Worm (Caenorhabditis elegans) whole organism, L2 larva: ENCODE data around the gene F19B6.10.
"Not testable (repeated sequence)": the region's sequence is repeated elsewhere in the genome, so short reads cannot be mapped to it uniquely, and the experiment has no call there.

Source experiments
- C34F6.9 ChIP-seq: fragments of 150-350 bp; optimal IDR thresholded peaks from 2 replicates; lab custom pipeline; 2014; ENCODE audit warnings: missing biosample characterization, missing genetic modification characterization
- F13H6.1 ChIP-seq: sonication (generic microtip); optimal IDR thresholded peaks from 2 replicates; lab custom pipeline; 2016; ENCODE audit warnings: missing genetic modification characterization, missing compliant biosample characterization
- ZK546.5 ChIP-seq: sonication (generic microtip); optimal IDR thresholded peaks from 2 replicates; lab custom pipeline; 2017; ENCODE audit warnings: missing biosample characterization, missing genetic modification characterization
- alr-1 ChIP-seq: fragments of 150-350 bp; optimal IDR thresholded peaks from 2 replicates; lab custom pipeline; 2014; ENCODE audit warnings: missing biosample characterization, missing genetic modification characterization
- ama-1 ChIP-seq: fragments of 150-350 bp; optimal IDR thresholded peaks from 2 replicates; lab custom pipeline; 2018; ENCODE audit warnings: inconsistent platforms
- blmp-1 ChIP-seq: sonication (generic microtip); optimal IDR thresholded peaks from 2 replicates; lab custom pipeline; 2017; ENCODE audit warnings: missing genetic modification characterization, mild to moderate bottlenecking, missing compliant biosample characterization, antibody characterized with exemption, moderate library complexity; ENCODE audit not compliant: insufficient read depth
- ceh-16 ChIP-seq: fragments of 150-350 bp; optimal IDR thresholded peaks from 2 replicates; lab custom pipeline; 2014; ENCODE audit warnings: missing biosample characterization, missing genetic modification characterization
- dmd-4 ChIP-seq: sonication (generic microtip); optimal IDR thresholded peaks from 2 replicates; lab custom pipeline; 2017; ENCODE audit warnings: missing biosample characterization, missing genetic modification characterization
- elt-1 ChIP-seq: fragments of 150-350 bp; optimal IDR thresholded peaks from 2 replicates; lab custom pipeline; 2014; ENCODE audit warnings: missing biosample characterization, missing genetic modification characterization
- elt-3 ChIP-seq: sonication (generic microtip); optimal IDR thresholded peaks from 2 replicates; lab custom pipeline; 2017; ENCODE audit warnings: missing biosample characterization, missing genetic modification characterization
- fos-1 ChIP-seq: fragments of 150-350 bp; optimal IDR thresholded peaks from 2 replicates; lab custom pipeline; 2014; ENCODE audit warnings: missing biosample characterization, missing genetic modification characterization
- gmeb-1 ChIP-seq: fragments of 150-350 bp; optimal IDR thresholded peaks from 2 replicates; lab custom pipeline; 2014; ENCODE audit warnings: missing biosample characterization, missing genetic modification characterization
- lin-11 ChIP-seq: fragments of 150-350 bp; sonication (generic microtip); optimal IDR thresholded peaks from 2 replicates; lab custom pipeline; 2014; ENCODE audit warnings: missing biosample characterization, missing genetic modification characterization, inconsistent platforms, mixed read lengths
- lin-13 ChIP-seq: fragments of 150-350 bp; optimal IDR thresholded peaks from 2 replicates; lab custom pipeline; 2014; ENCODE audit warnings: missing biosample characterization, missing genetic modification reagents, missing genetic modification characterization
- lsy-2 ChIP-seq, 2 experiments: fragments of 150-350 bp in 1 of 2; sonication (generic microtip) in 1 of 2; optimal IDR thresholded peaks; 2 replicates each; lab custom pipeline; 2014 to 2017; ENCODE audit warnings: missing biosample characterization in 2 of 2, missing genetic modification characterization in 2 of 2
- mab-5 ChIP-seq: fragments of 150-350 bp; optimal IDR thresholded peaks from 2 replicates; lab custom pipeline; 2014; ENCODE audit warnings: missing biosample characterization, missing genetic modification characterization
- nhr-10 ChIP-seq: sonication (generic microtip); optimal IDR thresholded peaks from 2 replicates; lab custom pipeline; 2017; ENCODE audit warnings: missing biosample characterization, missing genetic modification characterization
- nhr-11 ChIP-seq: fragments of 150-350 bp; optimal IDR thresholded peaks from 2 replicates; lab custom pipeline; 2014; ENCODE audit warnings: missing biosample characterization, missing genetic modification characterization
- nhr-12 ChIP-seq: fragments of 150-350 bp; optimal IDR thresholded peaks from 2 replicates; lab custom pipeline; 2014; ENCODE audit warnings: missing biosample characterization, missing genetic modification characterization
- nhr-129 ChIP-seq: fragments of 150-350 bp; optimal IDR thresholded peaks from 2 replicates; lab custom pipeline; 2014; ENCODE audit warnings: missing biosample characterization, missing genetic modification characterization
- nhr-21 ChIP-seq: fragments of 150-350 bp; optimal IDR thresholded peaks from 2 replicates; lab custom pipeline; 2014; ENCODE audit warnings: missing biosample characterization, missing genetic modification characterization
- nhr-23 ChIP-seq: fragments of 150-350 bp; optimal IDR thresholded peaks from 2 replicates; lab custom pipeline; 2014; ENCODE audit warnings: missing biosample characterization, missing genetic modification reagents, missing genetic modification characterization
- nhr-237 ChIP-seq: fragments of 150-350 bp; optimal IDR thresholded peaks from 2 replicates; lab custom pipeline; 2014; ENCODE audit warnings: missing biosample characterization, missing genetic modification characterization
- nhr-25 ChIP-seq: fragments of 150-350 bp; sonication (generic microtip); optimal IDR thresholded peaks from 3 replicates; lab custom pipeline; 2014; ENCODE audit warnings: missing biosample characterization, missing genetic modification characterization
- nhr-6 ChIP-seq: fragments of 150-350 bp; optimal IDR thresholded peaks from 2 replicates; lab custom pipeline; 2014; ENCODE audit warnings: missing biosample characterization, missing genetic modification characterization
- nhr-77 ChIP-seq: fragments of 150-350 bp; optimal IDR thresholded peaks from 2 replicates; lab custom pipeline; 2014; ENCODE audit warnings: missing biosample characterization, missing genetic modification characterization
- peb-1 ChIP-seq: fragments of 150-350 bp; optimal IDR thresholded peaks from 2 replicates; lab custom pipeline; 2014; ENCODE audit warnings: missing biosample characterization, missing genetic modification characterization
- sem-4 ChIP-seq: fragments of 150-350 bp; optimal IDR thresholded peaks from 2 replicates; lab custom pipeline; 2014; ENCODE audit warnings: missing biosample characterization, missing genetic modification reagents, missing genetic modification characterization
- skn-1 ChIP-seq: sonication (generic microtip); optimal IDR thresholded peaks from 2 replicates; lab custom pipeline; 2017; ENCODE audit warnings: missing biosample characterization, missing genetic modification characterization
- sma-3 ChIP-seq: sonication (generic microtip); optimal IDR thresholded peaks from 2 replicates; lab custom pipeline; 2016; ENCODE audit warnings: missing genetic modification reagents, missing genetic modification characterization, missing compliant biosample characterization
- sma-9 ChIP-seq, 2 experiments: fragments of 150-350 bp in 1 of 2; sonication (generic microtip) in 1 of 2; optimal IDR thresholded peaks; 2 replicates each; lab custom pipeline; 2014 to 2016; ENCODE audit warnings: missing genetic modification characterization in 2 of 2, mild to moderate bottlenecking in 1 of 2, missing biosample characterization in 1 of 2, missing compliant biosample characterization in 1 of 2, missing genetic modification reagents in 1 of 2, moderate library complexity in 1 of 2
- snpc-4 ChIP-seq: fragments of 150-350 bp; optimal IDR thresholded peaks from 2 replicates; lab custom pipeline; 2014; ENCODE audit warnings: missing biosample characterization, missing genetic modification characterization
- unc-39 ChIP-seq: fragments of 150-350 bp; optimal IDR thresholded peaks from 2 replicates; lab custom pipeline; 2014; ENCODE audit warnings: missing biosample characterization, missing genetic modification characterization
- unc-55 ChIP-seq: fragments of 150-350 bp; sonication (generic microtip); optimal IDR thresholded peaks from 3 replicates; lab custom pipeline; 2014; ENCODE audit warnings: missing biosample characterization, missing genetic modification reagents, missing genetic modification characterization
- ztf-1 ChIP-seq: fragments of 200-800 bp; sonication (Bioruptor generic); conservative IDR thresholded peaks from 2 replicates; pipeline ENCODE4 v1.3.6; 2022; ENCODE audit warnings: missing genetic modification characterization, missing compliant biosample characterization

F19B6.10 gene

ce11 chrIV:12305956-12306355, 31.0 kb upstream of the F19B6.10 start:
- no peak for TF ChIP-seq nhr-77 (tag; lab: Kevin White, UChicago)
- peak; percentile 89 for TF ChIP-seq fos-1 (tag; lab: Kevin White, UChicago)
- TF ChIP-seq sma-9 (GFP tag; optimal IDR thresholded peaks at IDR 0.05; lab: Kevin White, UChicago), result peak; percentile 40
- no peak for TF ChIP-seq sma-9 (tag; optimal IDR thresholded peaks at IDR 0.05; lab: Kevin White, UChicago)

DNA sequence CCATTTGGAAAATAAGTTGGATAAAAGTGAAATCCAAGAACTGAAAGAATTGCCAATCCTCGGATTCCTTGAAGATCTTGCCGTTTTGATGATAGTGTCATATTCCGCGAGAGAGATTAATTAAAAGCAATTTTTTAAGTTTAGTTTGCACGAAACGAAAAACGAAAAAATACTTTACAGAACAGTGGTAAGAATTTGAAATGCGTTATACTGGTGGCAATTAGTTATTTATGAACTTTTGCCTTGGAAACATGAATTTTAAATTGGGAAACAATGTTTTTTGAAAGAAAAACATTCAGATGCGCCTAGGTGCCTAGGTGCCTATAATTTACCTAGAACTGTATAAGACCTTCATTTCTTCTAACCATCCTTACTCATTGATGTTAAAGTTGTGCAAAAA, 29.3 kb upstream of the F19B6.10 start, which contains the start of gene oac-57:
TSS of gene oac-57 (minus strand) at position 101 of the 400 bp plus-strand sequence.
- TF ChIP-seq snpc-4 (tag; lab: Kevin White, UChicago) (no peak), fos-1 (tag; lab: Kevin White, UChicago) (no peak), nhr-12 (tag; lab: Kevin White, UChicago) (no peak), sma-3 (no peak), alr-1 (tag; lab: Kevin White, UChicago) (no peak), unc-39 (no peak), nhr-25 (no peak), F13H6.1 (tag; lab: Kevin White, UChicago) (no peak), nhr-237 (tag; lab: Kevin White, UChicago) (no peak), dmd-4 (tag; lab: Kevin White, UChicago) (no peak), lin-11 (no peak), mab-5 (tag; lab: Kevin White, UChicago) (no peak), sma-9 (GFP tag; optimal IDR thresholded peaks at IDR 0.05; lab: Kevin White, UChicago) (no peak), sma-9 (tag; optimal IDR thresholded peaks at IDR 0.05; lab: Kevin White, UChicago) (no peak), ZK546.5 (tag; lab: Kevin White, UChicago) (no peak), nhr-129 (tag; lab: Kevin White, UChicago) (no peak), ceh-16 (no peak), elt-3 (no peak), ama-1 (lab: Kevin White, UChicago) (no peak), sem-4 (tag; lab: Kevin White, UChicago) (no peak), nhr-10 (tag; lab: Kevin White, UChicago) (no peak)

DNA sequence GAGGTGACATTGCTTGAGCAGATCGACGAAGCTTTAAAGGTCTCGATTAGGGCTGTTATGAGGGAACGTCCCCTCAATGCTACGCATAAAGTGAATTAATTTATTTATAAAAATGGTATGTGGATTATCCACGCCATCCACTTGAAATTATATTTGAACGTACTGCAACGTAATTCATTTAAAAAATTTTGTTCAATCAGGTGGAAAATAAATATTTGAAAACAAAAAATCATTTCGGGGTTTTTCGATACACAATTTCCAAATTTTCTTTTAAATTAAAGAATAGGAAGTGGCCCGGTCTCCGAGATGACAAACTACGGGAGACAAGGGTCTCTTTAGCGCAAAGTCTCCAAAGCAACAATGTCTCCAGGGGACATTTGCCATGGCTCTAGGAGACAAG, 25.4 kb upstream of the F19B6.10 start, which contains the start of gene oac-58:
TSS of gene oac-58 (minus strand) at position 101 of the 400 bp plus-strand sequence.
- TF ChIP-seq gmeb-1 (no peak), nhr-21 (tag; lab: Kevin White, UChicago) (no peak), peb-1 (no peak)
- TF ChIP-seq, all 48 proteins: peak for 0

ce11 chrIV:12326932-12327331, 10.1 kb upstream of the F19B6.10 start, which contains the start of gene F19B6.3:
Gene F19B6.3, plus strand, starts transcription at chrIV:12327232.
- TF ChIP-seq skn-1; unc-39; blmp-1 (tag; lab: Kevin White, UChicago): not testable (repeated sequence)

DNA sequence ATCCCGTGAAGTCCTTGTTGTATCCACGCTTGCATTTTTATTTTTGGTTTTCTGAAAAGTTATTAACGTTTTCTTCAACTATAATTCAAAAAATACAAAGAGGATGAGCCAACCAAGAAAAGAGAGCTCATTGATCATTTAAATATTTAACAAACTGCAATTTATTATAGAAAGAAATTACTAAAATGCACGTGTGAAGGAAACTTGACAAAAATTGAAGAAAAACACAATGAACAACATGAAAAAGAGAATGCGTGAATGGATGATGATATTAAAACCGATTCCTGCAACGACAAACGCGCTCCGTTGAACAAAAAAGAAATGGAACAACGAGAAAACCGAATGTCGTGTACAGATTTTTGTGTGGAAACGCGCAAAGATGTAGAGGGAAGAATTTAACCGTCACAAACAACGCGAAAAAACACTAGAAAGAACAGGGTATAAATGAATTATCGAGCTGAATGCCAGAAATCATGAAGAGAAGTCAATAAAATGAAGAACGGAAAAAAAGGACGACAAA, 6.1 kb upstream of the F19B6.10 start, which contains the start of gene ufd-1:
TSS of gene ufd-1 (minus strand) at position 51 of the 520 bp plus-strand sequence.
- no peak for TF ChIP-seq nhr-11 (tag; lab: Kevin White, UChicago)
- TF ChIP-seq nhr-129 (tag; lab: Kevin White, UChicago), result peak; percentile 47
- peak in 1 of 2 experiments; percentile 16 for TF ChIP-seq lsy-2 (tag; optimal IDR thresholded peaks at IDR 0.05; lab: Kevin White, UChicago)
- TF ChIP-seq unc-55 (GFP tag; lab: Kevin White, UChicago), result peak; percentile 1
- TF ChIP-seq fos-1 (tag; lab: Kevin White, UChicago), result peak; percentile 0

ce11 chrIV:12334142-12334541, 2.9 kb upstream of the F19B6.10 start:
- TF ChIP-seq C34F6.9 (tag; lab: Kevin White, UChicago) (no peak), elt-1 (tag; lab: Kevin White, UChicago) (no peak), ZK546.5 (tag; lab: Kevin White, UChicago) (no peak), skn-1 (no peak), nhr-129 (tag; lab: Kevin White, UChicago) (no peak), unc-39 (no peak), nhr-6 (tag; lab: Kevin White, UChicago) (no peak), nhr-23 (no peak), nhr-25 (no peak), lin-13 (GFP tag; lab: Kevin White, UChicago) (no peak), ztf-1 (GFP tag; lab: Robert Waterston, UW) (no peak), lin-11 (no peak), fos-1 (tag; lab: Kevin White, UChicago) (no peak), peb-1 (no peak), F13H6.1 (tag; lab: Kevin White, UChicago) (no peak), alr-1 (tag; lab: Kevin White, UChicago) (no peak), nhr-12 (tag; lab: Kevin White, UChicago) (no peak), sma-9 (GFP tag; optimal IDR thresholded peaks at IDR 0.05; lab: Kevin White, UChicago) (no peak), sma-9 (tag; optimal IDR thresholded peaks at IDR 0.05; lab: Kevin White, UChicago) (no peak)
